Fruit fly (Drosophila melanogaster) whole organism, embryonic: ENCODE measurements around the gene inaE.
A peak's percentile ranks its signal among the peaks of the same experiment; 100 is the strongest.

Experiments used
- Atf-2 ChIP-seq: fragments of 200-800 bp; sonication (Bioruptor generic); optimal IDR thresholded peaks from 2 replicates; lab custom pipeline; 2016; ENCODE audit warnings: missing biosample characterization, missing genetic modification characterization
- B-H2 ChIP-seq: fragments of 200-800 bp; sonication (Bioruptor generic); optimal IDR thresholded peaks from 2 replicates; lab custom pipeline; 2018; ENCODE audit warnings: missing biosample characterization, mild to moderate bottlenecking, missing genetic modification characterization
- BEAF-32 ChIP-seq: fragments of 200-800 bp; sonication (Bioruptor generic); optimal IDR thresholded peaks from 3 replicates; lab custom pipeline; 2017; ENCODE audit warnings: missing biosample characterization, missing genetic modification characterization, mild to moderate bottlenecking, moderate library complexity, missing genetic modification reagents
- CG11093 ChIP-seq: fragments of 200-800 bp; sonication (Bioruptor generic); IDR thresholded peaks from 3 replicates; pipeline ENCODE4 v1.3.6; 2022; ENCODE audit warnings: missing biosample characterization, missing genetic modification characterization
- CG11504 ChIP-seq: fragments of 200-800 bp; sonication (Bioruptor generic); optimal IDR thresholded peaks from 3 replicates; lab custom pipeline; 2019; ENCODE audit warnings: missing biosample characterization, mild to moderate bottlenecking, missing genetic modification characterization, moderate library complexity
- CG11560 ChIP-seq: fragments of 200-800 bp; sonication (Bioruptor generic); IDR thresholded peaks from 3 replicates; pipeline ENCODE4 v1.3.6; 2022; ENCODE audit warnings: missing biosample characterization, missing genetic modification characterization
- CG12155 ChIP-seq: fragments of 200-800 bp; sonication (Bioruptor generic); optimal IDR thresholded peaks from 3 replicates; lab custom pipeline; 2016; ENCODE audit warnings: missing biosample characterization, missing genetic modification characterization
- CG12744 ChIP-seq: fragments of 200-800 bp; sonication (Bioruptor generic); optimal IDR thresholded peaks from 2 replicates; lab custom pipeline; 2016; ENCODE audit warnings: missing biosample characterization, missing genetic modification characterization
- CG13894 ChIP-seq: fragments of 200-800 bp; sonication (Bioruptor generic); optimal IDR thresholded peaks from 3 replicates; lab custom pipeline; 2018; ENCODE audit warnings: missing biosample characterization, mild to moderate bottlenecking, missing genetic modification characterization, moderate library complexity
- CG15073 ChIP-seq: fragments of 200-800 bp; sonication (Bioruptor generic); optimal IDR thresholded peaks from 2 replicates; lab custom pipeline; 2016; ENCODE audit warnings: missing biosample characterization, missing genetic modification characterization
- CG15601 ChIP-seq: fragments of 200-800 bp; sonication (Bioruptor generic); optimal IDR thresholded peaks from 3 replicates; lab custom pipeline; 2019; ENCODE audit warnings: missing biosample characterization, mild to moderate bottlenecking, missing genetic modification characterization, moderate library complexity
- CG1602 ChIP-seq: fragments of 200-800 bp; sonication (Bioruptor generic); optimal IDR thresholded peaks from 3 replicates; lab custom pipeline; 2016; ENCODE audit warnings: missing biosample characterization, missing genetic modification characterization
- CG1647 ChIP-seq: fragments of 200-800 bp; sonication (Bioruptor generic); optimal IDR thresholded peaks from 3 replicates; lab custom pipeline; 2016; ENCODE audit warnings: missing biosample characterization, missing genetic modification characterization
- CG16779 ChIP-seq: fragments of 200-800 bp; sonication (Bioruptor generic); IDR thresholded peaks from 2 replicates; pipeline ENCODE4 v1.3.6; 2022; ENCODE audit warnings: missing biosample characterization, missing genetic modification characterization
- CG17912 ChIP-seq: fragments of 200-800 bp; sonication (Bioruptor generic); optimal IDR thresholded peaks from 2 replicates; lab custom pipeline; 2018; ENCODE audit warnings: missing biosample characterization, mild to moderate bottlenecking, missing genetic modification characterization
- CG18476 ChIP-seq: fragments of 200-800 bp; sonication (Bioruptor generic); optimal IDR thresholded peaks from 2 replicates; lab custom pipeline; 2016; ENCODE audit warnings: missing biosample characterization, mild to moderate bottlenecking, missing genetic modification characterization
- CG2199 ChIP-seq: fragments of 200-800 bp; sonication (Bioruptor generic); IDR thresholded peaks from 3 replicates; pipeline ENCODE4 v1.3.6; 2022; ENCODE audit warnings: missing biosample characterization, missing genetic modification characterization
- CG2202 ChIP-seq: fragments of 200-800 bp; sonication (Bioruptor generic); optimal IDR thresholded peaks from 2 replicates; lab custom pipeline; 2018; ENCODE audit warnings: missing biosample characterization, mild to moderate bottlenecking, missing genetic modification characterization
- CG30020 ChIP-seq: fragments of 200-800 bp; optimal IDR thresholded peaks from 2 replicates; lab custom pipeline; 2019; ENCODE audit warnings: missing biosample characterization, mild to moderate bottlenecking, missing genetic modification characterization, moderate library complexity
- CG3163 ChIP-seq: fragments of 200-800 bp; sonication (Bioruptor generic); optimal IDR thresholded peaks from 3 replicates; lab custom pipeline; 2016; ENCODE audit warnings: missing biosample characterization, missing genetic modification characterization
- CG3995 ChIP-seq: fragments of 200-800 bp; sonication (Bioruptor generic); optimal IDR thresholded peaks from 3 replicates; lab custom pipeline; 2016; ENCODE audit warnings: missing biosample characterization, missing genetic modification characterization
- CG4282 ChIP-seq: fragments of 200-800 bp; sonication (Bioruptor generic); optimal IDR thresholded peaks from 2 replicates; lab custom pipeline; 2016; ENCODE audit warnings: missing biosample characterization, missing genetic modification characterization
- Dp ChIP-seq: fragments of 200-800 bp; sonication (Bioruptor generic); optimal IDR thresholded peaks from 2 replicates; lab custom pipeline; 2018; ENCODE audit warnings: missing biosample characterization, mild to moderate bottlenecking, missing genetic modification characterization, moderate library complexity
- Elba2 ChIP-seq: fragments of 200-800 bp; sonication (Bioruptor generic); optimal IDR thresholded peaks from 3 replicates; lab custom pipeline; 2016; ENCODE audit warnings: missing biosample characterization, missing genetic modification characterization
- Hr51 ChIP-seq, 2 experiments: fragments of 200-800 bp; sonication (Bioruptor generic); optimal IDR thresholded peaks; 2 replicates in 1 of 2; 3 replicates in 1 of 2; lab custom pipeline; 2016 to 2018; ENCODE audit warnings: missing biosample characterization in 2 of 2, missing genetic modification characterization in 2 of 2, mild to moderate bottlenecking in 1 of 2, moderate library complexity in 1 of 2
- Lim3 ChIP-seq: fragments of 200-800 bp; sonication (Bioruptor generic); IDR thresholded peaks from 2 replicates; pipeline ENCODE4 v1.3.6; 2022; ENCODE audit warnings: missing biosample characterization, missing genetic modification characterization
- MESR4 ChIP-seq: fragments of 200-800 bp; sonication (Bioruptor generic); optimal IDR thresholded peaks from 2 replicates; lab custom pipeline; 2018; ENCODE audit warnings: missing biosample characterization, mild to moderate bottlenecking, missing genetic modification characterization, moderate library complexity
- Meics ChIP-seq: fragments of 200-800 bp; sonication (Bioruptor generic); optimal IDR thresholded peaks from 2 replicates; lab custom pipeline; 2017; ENCODE audit warnings: missing biosample characterization, mild to moderate bottlenecking, missing genetic modification characterization
- Oli ChIP-seq: fragments of 200-800 bp; sonication (Bioruptor generic); optimal IDR thresholded peaks from 2 replicates; lab custom pipeline; 2018; ENCODE audit warnings: missing biosample characterization, mild to moderate bottlenecking, missing genetic modification characterization, moderate library complexity
- Poxn ChIP-seq: fragments of 200-800 bp; sonication (Bioruptor generic); IDR thresholded peaks from 2 replicates; pipeline ENCODE4 v1.3.6; 2022; ENCODE audit warnings: missing biosample characterization, missing genetic modification characterization
- Spps ChIP-seq: fragments of 200-800 bp; sonication (Bioruptor generic); optimal IDR thresholded peaks from 2 replicates; lab custom pipeline; 2018; ENCODE audit warnings: missing biosample characterization, mild to moderate bottlenecking, missing genetic modification characterization
- bcd ChIP-seq: fragments of 200-800 bp; sonication (Bioruptor generic); optimal IDR thresholded peaks from 2 replicates; lab custom pipeline; 2017; ENCODE audit warnings: missing biosample characterization, mild to moderate bottlenecking, missing genetic modification characterization
- bsh ChIP-seq, 2 experiments: fragments of 200-800 bp; sonication (Bioruptor generic); optimal IDR thresholded peaks; 2 replicates each; lab custom pipeline; 2017 to 2018; ENCODE audit warnings: mild to moderate bottlenecking in 2 of 2, missing biosample characterization in 2 of 2, missing genetic modification characterization in 2 of 2, moderate library complexity in 1 of 2
- cad ChIP-seq: fragments of >200 bp; optimal IDR thresholded peaks from 2 replicates; lab custom pipeline; 2017; ENCODE audit warnings: missing biosample characterization, missing genetic modification characterization
- crp ChIP-seq, 2 experiments: fragments of 200-800 bp; sonication (Bioruptor generic); optimal IDR thresholded peaks; 2 replicates in 1 of 2; 3 replicates in 1 of 2; lab custom pipeline; 2017; ENCODE audit warnings: missing biosample characterization in 2 of 2, missing genetic modification characterization in 2 of 2, mild to moderate bottlenecking in 1 of 2, moderate library complexity in 1 of 2
- da ChIP-seq: fragments of 200-800 bp; sonication (Bioruptor generic); optimal IDR thresholded peaks from 2 replicates; lab custom pipeline; 2016; ENCODE audit warnings: missing biosample characterization, missing genetic modification characterization
- dm ChIP-seq: fragments of 200-800 bp; sonication (Bioruptor generic); optimal IDR thresholded peaks from 3 replicates; lab custom pipeline; 2016; ENCODE audit warnings: missing biosample characterization, missing genetic modification characterization
- emc ChIP-seq: fragments of 200-800 bp; sonication (Bioruptor generic); optimal IDR thresholded peaks from 2 replicates; lab custom pipeline; 2016; ENCODE audit warnings: missing biosample characterization, missing genetic modification characterization
- fd64A ChIP-seq: fragments of 200-800 bp; sonication (Bioruptor generic); optimal IDR thresholded peaks from 3 replicates; lab custom pipeline; 2018; ENCODE audit warnings: missing biosample characterization, mild to moderate bottlenecking, missing genetic modification characterization
- fru ChIP-seq: fragments of >200 bp; optimal IDR thresholded peaks from 2 replicates; lab custom pipeline; 2017
- hb ChIP-seq: fragments of 200-800 bp; sonication (Bioruptor generic); IDR thresholded peaks from 3 replicates; pipeline ENCODE4 v1.3.6; 2022; ENCODE audit warnings: missing biosample characterization, missing genetic modification characterization; ENCODE audit not compliant: partially characterized antibody
- jigr1 ChIP-seq: fragments of 200-800 bp; sonication (Bioruptor generic); IDR thresholded peaks from 3 replicates; pipeline ENCODE4 v1.3.6; 2022; ENCODE audit warnings: missing biosample characterization, missing genetic modification characterization
- mld ChIP-seq: fragments of 200-800 bp; sonication (Bioruptor generic); IDR thresholded peaks from 3 replicates; pipeline ENCODE4 v1.3.6; 2022; ENCODE audit warnings: missing biosample characterization, missing genetic modification characterization; ENCODE audit not compliant: partially characterized antibody
- p53 ChIP-seq: fragments of 200-800 bp; sonication (Bioruptor generic); optimal IDR thresholded peaks from 2 replicates; lab custom pipeline; 2016; ENCODE audit warnings: missing biosample characterization, missing genetic modification characterization
- prd ChIP-seq, 3 experiments: fragments of >200 bp in 2 of 3; fragments of 200-800 bp in 1 of 3; sonication (Bioruptor generic) in 1 of 3; optimal IDR thresholded peaks in 2 of 3; IDR thresholded peaks in 1 of 3; 2 replicates in 2 of 3; 3 replicates in 1 of 3; pipeline versions ENCODE4 v1.3.6 to Lab custom; 2017 to 2022; ENCODE audit warnings: missing biosample characterization in 1 of 3, missing genetic modification characterization in 1 of 3
- rib ChIP-seq: fragments of 200-800 bp; sonication (Bioruptor generic); IDR thresholded peaks from 2 replicates; pipeline ENCODE4 v1.3.6; 2022; ENCODE audit warnings: missing biosample characterization, missing genetic modification characterization
- sisA ChIP-seq: fragments of 200-800 bp; sonication (Bioruptor generic); IDR thresholded peaks from 2 replicates; pipeline ENCODE4 v1.3.6; 2022; ENCODE audit warnings: missing biosample characterization, missing genetic modification characterization
- slou ChIP-seq: fragments of 200-800 bp; sonication (Bioruptor generic); optimal IDR thresholded peaks from 3 replicates; lab custom pipeline; 2016; ENCODE audit warnings: missing biosample characterization, missing genetic modification characterization
- sob ChIP-seq: fragments of 200-800 bp; sonication (Bioruptor generic); IDR thresholded peaks from 2 replicates; pipeline ENCODE4 v1.3.6; 2022; ENCODE audit warnings: missing biosample characterization, missing genetic modification characterization
- sqz ChIP-seq: fragments of 200-800 bp; sonication (Bioruptor generic); optimal IDR thresholded peaks from 3 replicates; lab custom pipeline; 2018; ENCODE audit warnings: missing biosample characterization, mild to moderate bottlenecking, missing genetic modification characterization
- zfh1 ChIP-seq: fragments of 200-800 bp; sonication (Bioruptor generic); IDR thresholded peaks from 3 replicates; pipeline ENCODE4 v1.3.6; 2022; ENCODE audit warnings: missing biosample characterization, missing genetic modification characterization

Gene inaE

dm6 chrX:13744599-13745052 is 38.9 kb upstream of the inaE start, which contains the start of gene Grip91 (continued):
- no peak for TF ChIP-seq CG17912 (GFP tag; lab: Kevin White, UChicago)
- TF ChIP-seq sob (GFP tag; lab: Robert Waterston, UW), result no peak
- no peak for TF ChIP-seq mld (GFP tag; lab: Robert Waterston, UW)
- peak; percentile 66 for TF ChIP-seq Dp (GFP tag; lab: Kevin White, UChicago)
- peak; percentile 52 for TF ChIP-seq BEAF-32
- no peak for TF ChIP-seq rib
- TF ChIP-seq CG1647, result no peak
- TF ChIP-seq CG2202, result no peak
- no peak for TF ChIP-seq Poxn (GFP tag; lab: Robert Waterston, UW)
- TF ChIP-seq B-H2 (GFP tag; lab: Kevin White, UChicago), result no peak
- TF ChIP-seq CG11093, result no peak
- no peak for TF ChIP-seq Hr51 (GFP tag; optimal IDR thresholded peaks at IDR 0.05; lab: Kevin White, UChicago)
- TF ChIP-seq cad (GFP tag; lab: Kevin White, UChicago), result no peak
- TF ChIP-seq sqz (GFP tag; lab: Kevin White, UChicago), result no peak
- TF ChIP-seq CG3163 (GFP tag; lab: Kevin White, UChicago), result no peak
- no peak for TF ChIP-seq prd (optimal IDR thresholded peaks at IDR 0.05; lab: Kevin White, UChicago)
- no peak for TF ChIP-seq prd (GFP tag; IDR thresholded peaks at IDR 0.05; lab: Robert Waterston, UW)
- no peak for TF ChIP-seq Meics
- no peak for TF ChIP-seq Atf-2
- no peak for TF ChIP-seq CG16779 (GFP tag; lab: Robert Waterston, UW)
- TF ChIP-seq slou (GFP tag; lab: Kevin White, UChicago), result no peak
- no peak for TF ChIP-seq bcd (GFP tag; lab: Kevin White, UChicago)
- no peak for TF ChIP-seq Oli (tag; lab: Kevin White, UChicago)
- peak; percentile 15 for TF ChIP-seq CG11504 (tag; lab: Kevin White, UChicago)
- peak; percentile 33 for TF ChIP-seq CG30020 (tag; lab: Kevin White, UChicago)
- no peak for TF ChIP-seq CG3995
- no peak for TF ChIP-seq hb (GFP tag; lab: Robert Waterston, UW)
- no peak for TF ChIP-seq CG1602 (GFP tag; lab: Kevin White, UChicago)
- TF ChIP-seq da (GFP tag; lab: Kevin White, UChicago), result no peak
- TF ChIP-seq fd64A (GFP tag; lab: Kevin White, UChicago), result no peak
- TF ChIP-seq emc (GFP tag; lab: Kevin White, UChicago), result no peak
- TF ChIP-seq fru (lab: Kevin White, UChicago), result no peak
- TF ChIP-seq CG12744 (GFP tag; lab: Kevin White, UChicago), result no peak
- no peak for TF ChIP-seq CG4282 (GFP tag; lab: Kevin White, UChicago)
- TF ChIP-seq CG13894 (tag; lab: Kevin White, UChicago), result peak; percentile 1
- TF ChIP-seq Spps (tag; lab: Kevin White, UChicago), result no peak
- TF ChIP-seq crp (GFP tag; optimal IDR thresholded peaks at IDR 0.05; lab: Kevin White, UChicago), result peak in 1 of 2 experiments; percentile 56
- no peak for TF ChIP-seq p53 (GFP tag; lab: Kevin White, UChicago)
- peak; percentile 18 for TF ChIP-seq MESR4 (GFP tag; lab: Kevin White, UChicago)
- TF ChIP-seq Lim3 (GFP tag; lab: Robert Waterston, UW), result no peak
- no peak for TF ChIP-seq CG15601 (tag; lab: Kevin White, UChicago)
- TF ChIP-seq CG12155 (GFP tag; lab: Kevin White, UChicago), result no peak
- no peak for TF ChIP-seq CG18476
- TF ChIP-seq dm (GFP tag; lab: Kevin White, UChicago), result no peak
- no peak for TF ChIP-seq zfh1 (GFP tag; lab: Robert Waterston, UW)
- no peak for TF ChIP-seq sisA
- TF ChIP-seq bsh (GFP tag; optimal IDR thresholded peaks at IDR 0.05; lab: Kevin White, UChicago), result no peak
- peak; percentile 87 for TF ChIP-seq Elba2 (GFP tag; lab: Kevin White, UChicago)
- TF ChIP-seq jigr1 (GFP tag; lab: Robert Waterston, UW), result no peak
- TF ChIP-seq CG11560, result no peak
- TF ChIP-seq CG15073 (GFP tag; lab: Kevin White, UChicago), result no peak
- TF ChIP-seq CG2199 (GFP tag; lab: Robert Waterston, UW), result no peak
